Fruit fly (Drosophila melanogaster): ENCODE measurements around the gene hec.

Gene hec

DNA sequence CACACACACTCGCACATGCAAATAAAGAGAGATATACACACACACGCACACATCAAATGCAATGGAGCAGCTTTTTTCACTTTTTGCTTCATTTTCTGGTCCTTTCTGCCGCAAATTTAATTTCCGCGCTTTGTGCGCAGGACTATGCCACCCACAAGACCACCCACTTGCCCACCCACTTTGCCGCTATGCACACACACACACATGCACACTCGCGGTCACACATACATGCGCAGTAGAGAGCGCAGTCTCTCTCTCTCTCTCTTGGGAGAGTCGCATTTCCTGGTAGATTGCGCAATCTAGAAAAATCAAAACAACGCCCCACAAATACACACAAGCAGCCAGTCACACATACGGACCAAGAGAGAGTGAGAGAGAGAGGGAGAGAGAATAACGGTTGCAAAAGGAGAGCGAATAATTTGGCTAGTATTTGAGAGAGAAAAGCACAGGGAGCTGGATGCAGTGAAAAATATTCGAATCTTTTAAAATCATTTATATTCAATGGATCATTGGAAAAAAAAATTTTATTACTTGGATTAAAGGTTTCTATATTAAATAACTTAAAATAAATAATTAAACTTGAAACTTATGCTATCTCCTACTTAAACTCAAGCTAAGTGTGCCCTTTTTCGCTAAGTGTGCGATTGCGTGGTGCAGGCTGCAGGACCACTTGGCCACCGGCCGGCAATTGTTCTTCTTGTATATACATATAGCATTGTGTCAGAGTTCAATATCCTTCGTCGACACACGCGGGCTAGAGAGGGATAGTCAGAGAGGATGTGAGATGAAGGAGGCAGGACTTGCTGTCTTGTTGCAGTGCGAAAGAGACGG lies 31.6 kb downstream of the hec start (continued):
- TF ChIP-seq Abd-B (GFP tag; optimal IDR thresholded peaks at IDR 0.05) = no peak
- peak; percentile 73 for TF ChIP-seq yki (optimal IDR thresholded peaks at IDR 0.05)
- TF ChIP-seq CG9437 (GFP tag; optimal IDR thresholded peaks at IDR 0.05) = no peak
- no peak for TF ChIP-seq CG13123 (GFP tag; optimal IDR thresholded peaks at IDR 0.05)

- peak; percentile 21; the same call in 1 of the 3 replicates for TF ChIP-seq croc (GFP tag; conservative IDR thresholded peaks at IDR 0.05)
- TF ChIP-seq lmd (GFP tag; IDR thresholded peaks at IDR 0.05) = no peak
- TF ChIP-seq sim (GFP tag; IDR thresholded peaks at IDR 0.05) = no peak
- TF ChIP-seq chm (GFP tag; IDR thresholded peaks at IDR 0.05) = peak; percentile 48; the same call in 1 of the 2 replicates
- no peak for TF ChIP-seq CG34376 (GFP tag; optimal IDR thresholded peaks at IDR 0.05)
- no peak for TF ChIP-seq CG10431 (GFP tag; optimal IDR thresholded peaks at IDR 0.05)
- TF ChIP-seq schlank (tag; optimal IDR thresholded peaks at IDR 0.05) = no peak
- no peak for TF ChIP-seq HLHmδ (GFP tag; optimal IDR thresholded peaks at IDR 0.05)
- 0 out of 2 replicates have a peak, but pooled peaks have one; percentile 17 for TF ChIP-seq CG1024 (GFP tag; IDR thresholded peaks at IDR 0.05)
- peak; percentile 45 for TF ChIP-seq Sox100B (GFP tag; optimal IDR thresholded peaks at IDR 0.05)
- TF ChIP-seq bowl (GFP tag; IDR thresholded peaks at IDR 0.05) = peak; percentile 35; the same call in 1 of the 2 replicates
- TF ChIP-seq CG8290 (GFP tag; optimal IDR thresholded peaks at IDR 0.05) = no peak
- no peak for TF ChIP-seq CG8290 (tag; optimal IDR thresholded peaks at IDR 0.05)
- peak; percentile 36; the same call in 1 of the 3 replicates for TF ChIP-seq otp (GFP tag; IDR thresholded peaks at IDR 0.05)
- no peak for TF ChIP-seq Hmr (GFP tag; optimal IDR thresholded peaks at IDR 0.05)
- TF ChIP-seq Doc3 (GFP tag; IDR thresholded peaks at IDR 0.05; ENCODE audit: partially characterized antibody) = no peak
- no peak for TF ChIP-seq CG10366 (GFP tag; IDR thresholded peaks at IDR 0.05)
- peak; percentile 63 for TF ChIP-seq CG11504 (tag; optimal IDR thresholded peaks at IDR 0.05)
- no peak for TF ChIP-seq Dip2 (GFP tag; IDR thresholded peaks at IDR 0.05)
- peak; percentile 31 for TF ChIP-seq grau (tag; optimal IDR thresholded peaks at IDR 0.05)
- peak; percentile 34 for TF ChIP-seq gsb-n (tag; optimal IDR thresholded peaks at IDR 0.05)
- TF ChIP-seq Meics (GFP tag; optimal IDR thresholded peaks at IDR 0.05) = peak; percentile 9
- TF ChIP-seq CG6813 (GFP tag; optimal IDR thresholded peaks at IDR 0.05) = peak; percentile 30
- TF ChIP-seq sens-2 (GFP tag; IDR thresholded peaks at IDR 0.05) = 0 out of 2 replicates have a peak, but pooled peaks have one; percentile 33
- TF ChIP-seq stwl (tag; optimal IDR thresholded peaks at IDR 0.05) = no peak
- TF ChIP-seq CG18476 (GFP tag; optimal IDR thresholded peaks at IDR 0.05) = peak; percentile 15
- TF ChIP-seq Med (GFP tag) = peak; percentile 69
- peak; percentile 56 for TF ChIP-seq gem (tag; optimal IDR thresholded peaks at IDR 0.05)
- peak; percentile 13; the same call in 1 of the 2 replicates for TF ChIP-seq H2.0 (GFP tag; IDR thresholded peaks at IDR 0.05)
- peak; percentile 32 for TF ChIP-seq CG17829 (tag; optimal IDR thresholded peaks at IDR 0.05)
- TF ChIP-seq trem (tag; optimal IDR thresholded peaks at IDR 0.05) = peak; percentile 0
- peak; percentile 57 for TF ChIP-seq Blimp-1 (GFP tag; optimal IDR thresholded peaks at IDR 0.05)
- peak; percentile 45 for TF ChIP-seq CG17359 (tag; optimal IDR thresholded peaks at IDR 0.05)
- peak; percentile 21 for TF ChIP-seq PHDP (tag; optimal IDR thresholded peaks at IDR 0.05)
- TF ChIP-seq vvl (GFP tag; IDR thresholded peaks at IDR 0.05) = peak; percentile 25; the same call in 1 of the 2 replicates
- no peak for TF ChIP-seq Abd-B (GFP tag; optimal IDR thresholded peaks at IDR 0.05)
- no peak for TF ChIP-seq TFAM (GFP tag; optimal IDR thresholded peaks at IDR 0.05)
- peak; percentile 22 for TF ChIP-seq bcd (GFP tag; optimal IDR thresholded peaks at IDR 0.05)
- TF ChIP-seq pfk (GFP tag; optimal IDR thresholded peaks at IDR 0.05) = no peak
- peak; percentile 5 for TF ChIP-seq Lhr (GFP tag; optimal IDR thresholded peaks at IDR 0.05)
- TF ChIP-seq Hr51 (GFP tag; optimal IDR thresholded peaks at IDR 0.05) = peak in 1 of 2 experiments; percentile 28
- 0 out of 2 replicates have a peak, but pooled peaks have one; percentile 41 for TF ChIP-seq HLH3B (GFP tag; IDR thresholded peaks at IDR 0.05)
- peak; percentile 13 for TF ChIP-seq CG2120 (GFP tag; optimal IDR thresholded peaks at IDR 0.05)
Measured at dm6 chrX:12923258-12923901, 33.9 kb downstream of the hec start.

All from whole organism, embryonic.